Fruit fly (Drosophila melanogaster) whole organism, prepupa: ENCODE results near the gene CG42585.
"Not testable (repeated sequence)": the region's sequence is repeated elsewhere in the genome, so short reads cannot be mapped to it uniquely, and the experiment has no call there.

ENCODE experiments used
- CG10631 ChIP-seq: fragments of 200-800 bp; sonication (Bioruptor generic); optimal IDR thresholded peaks from 2 replicates; lab custom pipeline; 2016; ENCODE audit warnings: missing biosample characterization, missing genetic modification characterization
- CG10669 ChIP-seq: fragments of 200-800 bp; sonication (Bioruptor generic); optimal IDR thresholded peaks from 3 replicates; lab custom pipeline; 2018; ENCODE audit warnings: missing biosample characterization, mild to moderate bottlenecking, missing genetic modification characterization, moderate library complexity
- CG11294 ChIP-seq: fragments of 200-800 bp; sonication (Bioruptor generic); IDR thresholded peaks from 2 replicates; pipeline ENCODE4 v1.3.6; 2022; ENCODE audit warnings: missing biosample characterization, missing genetic modification characterization
- CG11902 ChIP-seq: fragments of 200-800 bp; sonication (Bioruptor generic); optimal IDR thresholded peaks from 3 replicates; lab custom pipeline; 2016; ENCODE audit warnings: missing biosample characterization, missing genetic modification characterization
- CG1621 ChIP-seq: fragments of 200-800 bp; sonication (Bioruptor generic); optimal IDR thresholded peaks from 3 replicates; lab custom pipeline; 2018; ENCODE audit warnings: missing biosample characterization, mild to moderate bottlenecking, missing genetic modification characterization
- CG3032 ChIP-seq: fragments of 200-800 bp; optimal IDR thresholded peaks from 2 replicates; lab custom pipeline; 2019; ENCODE audit warnings: missing biosample characterization, mild to moderate bottlenecking, missing genetic modification characterization, moderate library complexity
- CG31627 ChIP-seq: fragments of 200-800 bp; sonication (Bioruptor generic); optimal IDR thresholded peaks from 3 replicates; lab custom pipeline; 2016; ENCODE audit warnings: missing biosample characterization, missing genetic modification characterization
- CG32006 ChIP-seq: fragments of 200-800 bp; sonication (Bioruptor generic); optimal IDR thresholded peaks from 3 replicates; lab custom pipeline; 2017; ENCODE audit warnings: missing biosample characterization, mild to moderate bottlenecking, missing genetic modification characterization
- CG34406 ChIP-seq: fragments of 200-800 bp; sonication (Bioruptor generic); optimal IDR thresholded peaks from 3 replicates; lab custom pipeline; 2016; ENCODE audit warnings: missing biosample characterization, missing genetic modification characterization
- CG6163 ChIP-seq: fragments of 200-800 bp; sonication (Bioruptor generic); IDR thresholded peaks from 3 replicates; pipeline ENCODE4 v1.3.6; 2022; ENCODE audit warnings: missing biosample characterization, missing genetic modification characterization
- CG6792 ChIP-seq: fragments of 200-800 bp; sonication (Bioruptor generic); optimal IDR thresholded peaks from 3 replicates; lab custom pipeline; 2016; ENCODE audit warnings: missing biosample characterization, missing genetic modification characterization
- CG6808 ChIP-seq: fragments of 200-800 bp; sonication (Bioruptor generic); optimal IDR thresholded peaks from 3 replicates; lab custom pipeline; 2017; ENCODE audit warnings: missing biosample characterization, missing genetic modification characterization, mild to moderate bottlenecking, moderate library complexity, missing genetic modification reagents
- CG8319 ChIP-seq: fragments of 200-800 bp; sonication (Bioruptor generic); optimal IDR thresholded peaks from 3 replicates; lab custom pipeline; 2016; ENCODE audit warnings: missing biosample characterization, missing genetic modification characterization
- CG8632 ChIP-seq: fragments of 200-800 bp; sonication (Bioruptor generic); optimal IDR thresholded peaks from 3 replicates; lab custom pipeline; 2016; ENCODE audit warnings: missing biosample characterization, missing genetic modification characterization
- Eip75B ChIP-seq: fragments of 200-800 bp; sonication (Bioruptor generic); optimal IDR thresholded peaks from 3 replicates; lab custom pipeline; 2016; ENCODE audit warnings: missing biosample characterization, missing genetic modification characterization
- Eip78C ChIP-seq: fragments of 200-800 bp; sonication (Bioruptor generic); peaks from one replicate; lab custom pipeline; 2016; ENCODE audit warnings: missing biosample characterization, missing genetic modification characterization
- Eip93F ChIP-seq: fragments of 200-800 bp; sonication (Bioruptor generic); optimal IDR thresholded peaks from 2 replicates; lab custom pipeline; 2016; ENCODE audit warnings: missing biosample characterization, mild to moderate bottlenecking, missing genetic modification characterization
- Ets21C ChIP-seq: fragments of 200-800 bp; sonication (Bioruptor generic); optimal IDR thresholded peaks from 3 replicates; lab custom pipeline; 2016; ENCODE audit warnings: missing biosample characterization, missing genetic modification characterization
- Gug ChIP-seq: fragments of 200-800 bp; sonication (Bioruptor generic); IDR thresholded peaks from 2 replicates; pipeline ENCODE4 v1.3.6; 2022; ENCODE audit warnings: missing biosample characterization, missing genetic modification characterization
- Hr4 ChIP-seq: fragments of 200-800 bp; sonication (Bioruptor generic); optimal IDR thresholded peaks from 3 replicates; lab custom pipeline; 2016; ENCODE audit warnings: missing biosample characterization, missing genetic modification characterization
- Sox14 ChIP-seq: fragments of 200-800 bp; sonication (Bioruptor generic); optimal IDR thresholded peaks from 3 replicates; lab custom pipeline; 2016; ENCODE audit warnings: missing biosample characterization, missing genetic modification characterization
- Sox15 ChIP-seq: fragments of 200-800 bp; sonication (Bioruptor generic); optimal IDR thresholded peaks from 3 replicates; lab custom pipeline; 2016; ENCODE audit warnings: missing biosample characterization, missing genetic modification characterization
- cyc ChIP-seq: fragments of 200-800 bp; sonication (Bioruptor generic); optimal IDR thresholded peaks from 3 replicates; lab custom pipeline; 2016; ENCODE audit warnings: missing biosample characterization, missing genetic modification characterization
- dac ChIP-seq: fragments of 200-800 bp; sonication (Bioruptor generic); optimal IDR thresholded peaks from 2 replicates; lab custom pipeline; 2017; ENCODE audit warnings: missing biosample characterization, mild to moderate bottlenecking, missing genetic modification characterization
- dsx ChIP-seq: fragments of 200-800 bp; optimal IDR thresholded peaks from 3 replicates; lab custom pipeline; 2019; ENCODE audit warnings: missing biosample characterization, mild to moderate bottlenecking, missing genetic modification characterization, moderate library complexity; ENCODE audit not compliant: poor library complexity, severe bottlenecking
- eg ChIP-seq: fragments of 200-800 bp; sonication (Bioruptor generic); IDR thresholded peaks from 3 replicates; pipeline ENCODE4 v1.3.6; 2022; ENCODE audit warnings: missing biosample characterization, missing genetic modification characterization
- fkh ChIP-seq: fragments of 200-800 bp; sonication (Bioruptor generic); optimal IDR thresholded peaks from 3 replicates; lab custom pipeline; 2017; ENCODE audit warnings: missing biosample characterization, mild to moderate bottlenecking, missing genetic modification characterization, moderate library complexity
- salr ChIP-seq, 2 experiments: fragments of 200-800 bp; sonication (Bioruptor generic); optimal IDR thresholded peaks; 3 replicates each; lab custom pipeline; 2016 to 2018; ENCODE audit warnings: missing biosample characterization in 2 of 2, missing genetic modification characterization in 2 of 2, mild to moderate bottlenecking in 1 of 2
- svp ChIP-seq: fragments of 200-800 bp; sonication (Bioruptor generic); peaks from one replicate; lab custom pipeline; 2016; ENCODE audit warnings: missing biosample characterization, missing genetic modification characterization
- vri ChIP-seq: fragments of 200-800 bp; sonication (Bioruptor generic); optimal IDR thresholded peaks from 3 replicates; lab custom pipeline; 2016; ENCODE audit warnings: missing biosample characterization, mild to moderate bottlenecking, missing genetic modification characterization

Gene CG42585

dm6 chr2L:14737669-14738068 is 2.0 kb upstream of the CG42585 start, which contains the start of gene CG31775:
Gene CG31775 (minus strand): TSS chr2L:14737769.
- TF ChIP-seq CG6163 (GFP tag; lab: Robert Waterston, UW); CG3032 (tag; lab: Kevin White, UChicago); cyc (GFP tag; lab: Kevin White, UChicago): not testable (repeated sequence)

- not testable (repeated sequence) for TF ChIP-seq CG10669 (GFP tag; lab: Kevin White, UChicago); CG32006; dac
Observed at dm6 chr2L:14741740-14742139, 2.0 kb downstream of the CG42585 start, which contains the start of gene CG42586. Gene CG42586 (minus strand): TSS chr2L:14741840.

- not testable (repeated sequence) for TF ChIP-seq dac; Sox14 (GFP tag; lab: Kevin White, UChicago); Gug (GFP tag; lab: Robert Waterston, UW)
Observed at dm6 chr2L:14742893-14743292, 3.2 kb downstream of the CG42585 start, which contains the start of gene CG34166. Gene CG34166 (plus strand): TSS chr2L:14743193.

- no peak for TF ChIP-seq Sox15
Observed at dm6 chr2L:14743337-14743736, 3.6 kb downstream of the CG42585 start.

- no peak for TF ChIP-seq Eip93F (GFP tag; lab: Kevin White, UChicago)
- TF ChIP-seq CG8319 (GFP tag; lab: Kevin White, UChicago): no peak
- TF ChIP-seq Hr4 (GFP tag; lab: Kevin White, UChicago): peak; percentile 36
- TF ChIP-seq eg (GFP tag; lab: Robert Waterston, UW): no peak
- TF ChIP-seq CG10669 (GFP tag; lab: Kevin White, UChicago): no peak
- TF ChIP-seq CG6163 (GFP tag; lab: Robert Waterston, UW): no peak
- no peak for TF ChIP-seq dsx (GFP tag; lab: Kevin White, UChicago)
- TF ChIP-seq svp: peak; percentile 51
- TF ChIP-seq Eip78C (GFP tag; lab: Kevin White, UChicago): peak; percentile 48
- TF ChIP-seq CG32006: peak; percentile 32
Observed at dm6 chr2L:14744121-14744520, 4.4 kb downstream of the CG42585 start, which contains the start of gene CG42681. Gene CG42681 (plus strand): TSS chr2L:14744421.

- TF ChIP-seq CG31627 (GFP tag; lab: Kevin White, UChicago) (no peak), CG8319 (GFP tag; lab: Kevin White, UChicago) (no peak), Eip75B (no peak), svp (peak; percentile 70)
Observed at dm6 chr2L:14745068-14745467, 5.4 kb downstream of the CG42585 start, which contains the start of gene CG42587. Gene CG42587 (minus strand): TSS chr2L:14745210.

dm6 chr2L:14746068-14746467 is 6.4 kb downstream of the CG42585 start:
- TF ChIP-seq CG8319 (GFP tag; lab: Kevin White, UChicago) (no peak), Ets21C (no peak), Eip75B (no peak), vri (GFP tag; lab: Kevin White, UChicago) (no peak), CG11294 (no peak), CG34406 (no peak)

- no peak for TF ChIP-seq Eip93F (GFP tag; lab: Kevin White, UChicago)
- no peak for TF ChIP-seq CG6792
- TF ChIP-seq CG6163 (GFP tag; lab: Robert Waterston, UW): no peak
- no peak for TF ChIP-seq Sox14 (GFP tag; lab: Kevin White, UChicago)
- no peak for TF ChIP-seq CG3032 (tag; lab: Kevin White, UChicago)
- TF ChIP-seq fkh: no peak
- no peak for TF ChIP-seq dac
- no peak for TF ChIP-seq CG8632 (GFP tag; lab: Kevin White, UChicago)
- no peak for TF ChIP-seq CG11902 (GFP tag; lab: Kevin White, UChicago)
- no peak for TF ChIP-seq eg (GFP tag; lab: Robert Waterston, UW)
- no peak for TF ChIP-seq CG6808 (GFP tag; lab: Kevin White, UChicago)
- TF ChIP-seq Eip75B: no peak
- no peak for TF ChIP-seq Gug (GFP tag; lab: Robert Waterston, UW)
- TF ChIP-seq dsx (GFP tag; lab: Kevin White, UChicago): no peak
- no peak for TF ChIP-seq CG1621 (tag; lab: Kevin White, UChicago)
- TF ChIP-seq salr (GFP tag; optimal IDR thresholded peaks at IDR 0.05; lab: Kevin White, UChicago): no peak
- TF ChIP-seq CG10631 (GFP tag; lab: Kevin White, UChicago): no peak
- no peak for TF ChIP-seq Hr4 (GFP tag; lab: Kevin White, UChicago)
- TF ChIP-seq vri (GFP tag; lab: Kevin White, UChicago): no peak
Observed at dm6 chr2L:14760467-14760866, 20.8 kb downstream of the CG42585 start, which contains the start of gene CG4691. Gene CG4691 (plus strand): TSS chr2L:14760767.
